Worm (Caenorhabditis elegans) whole organism, L1 larva: Measurements from ENCODE around the gene bcl-11.

ENCODE experiments used
- ceh-63 ChIP-seq: fragments of 200-800 bp; sonication (Bioruptor generic); optimal IDR thresholded peaks from 2 replicates; lab custom pipeline; 2018; ENCODE audit warnings: mild to moderate bottlenecking, missing genetic modification characterization, missing compliant biosample characterization
- ceh-82 ChIP-seq, 3 experiments: fragments of 150-350 bp in 1 of 3; sonication (generic microtip) in 2 of 3; optimal IDR thresholded peaks; 2 replicates each; lab custom pipeline; 2014 to 2017; ENCODE audit warnings: missing biosample characterization in 3 of 3, missing genetic modification characterization in 3 of 3
- ces-1 ChIP-seq: fragments of 150-350 bp; optimal IDR thresholded peaks from 2 replicates; lab custom pipeline; 2014; ENCODE audit warnings: missing biosample characterization, missing genetic modification reagents, missing genetic modification characterization
- elt-3 ChIP-seq, 6 experiments: fragments of 150-350 bp in 1 of 6; sonication (generic microtip); optimal IDR thresholded peaks; 2 replicates each; lab custom pipeline; 2017 to 2018; ENCODE audit warnings: missing biosample characterization in 6 of 6, missing genetic modification characterization in 6 of 6, inconsistent platforms in 1 of 6
- fkh-10 ChIP-seq: sonication (generic microtip); optimal IDR thresholded peaks from 2 replicates; lab custom pipeline; 2017; ENCODE audit warnings: missing biosample characterization, missing genetic modification reagents, missing genetic modification characterization
- fos-1 ChIP-seq: fragments of 150-350 bp; optimal IDR thresholded peaks from 2 replicates; lab custom pipeline; 2014; ENCODE audit warnings: missing biosample characterization, missing genetic modification characterization
- hlh-4 ChIP-seq: sonication (generic microtip); optimal IDR thresholded peaks from 2 replicates; lab custom pipeline; 2016; ENCODE audit warnings: mild to moderate bottlenecking, missing genetic modification characterization, missing compliant biosample characterization
- jun-1 ChIP-seq: fragments of 150-350 bp; optimal IDR thresholded peaks from 2 replicates; lab custom pipeline; 2014; ENCODE audit warnings: missing biosample characterization, missing genetic modification reagents, missing genetic modification characterization
- lin-13 ChIP-seq: fragments of 150-350 bp; optimal IDR thresholded peaks from 2 replicates; lab custom pipeline; 2014; ENCODE audit warnings: missing biosample characterization, missing genetic modification reagents, missing genetic modification characterization
- nhr-11 ChIP-seq: fragments of 150-350 bp; optimal IDR thresholded peaks from 2 replicates; lab custom pipeline; 2014; ENCODE audit warnings: missing biosample characterization, missing genetic modification characterization
- nhr-237 ChIP-seq: fragments of 150-350 bp; optimal IDR thresholded peaks from 2 replicates; lab custom pipeline; 2014; ENCODE audit warnings: missing biosample characterization, missing genetic modification characterization
- sptf-1 ChIP-seq: fragments of 150-350 bp; optimal IDR thresholded peaks from 2 replicates; lab custom pipeline; 2014; ENCODE audit warnings: missing biosample characterization, missing genetic modification characterization

- TF ChIP-seq ceh-82 (tag; optimal IDR thresholded peaks at IDR 0.05; lab: Kevin White, UChicago) (no peak), nhr-11 (no peak), nhr-237 (tag; lab: Kevin White, UChicago) (no peak), ceh-63 (GFP tag; lab: Kevin White, UChicago) (no peak), lin-13 (GFP tag; lab: Kevin White, UChicago) (no peak), jun-1 (no peak), sptf-1 (no peak), fos-1 (no peak), fkh-10 (GFP tag; lab: Kevin White, UChicago) (no peak), hlh-4 (tag; lab: Kevin White, UChicago) (no peak), ces-1 (GFP tag; lab: Kevin White, UChicago) (no peak), elt-3 (tag; optimal IDR thresholded peaks at IDR 0.05; lab: Kevin White, UChicago) (no peak)
Measured at ce11 chrV:6352350-6352749, 3.5 kb upstream of the bcl-11 start.
